Fruit fly (Drosophila melanogaster) whole organism, embryonic: ENCODE measurements around the gene Muc30E.

Experiments used
- Atf3 ChIP-seq: fragments of 200-800 bp; sonication (Bioruptor generic); optimal IDR thresholded peaks from 3 replicates; lab custom pipeline; 2016; ENCODE audit warnings: missing biosample characterization, missing genetic modification characterization
- Bdp1 ChIP-seq: fragments of 200-800 bp; sonication (Bioruptor generic); optimal IDR thresholded peaks from 3 replicates; lab custom pipeline; 2016; ENCODE audit warnings: missing biosample characterization, missing genetic modification characterization
- CG10431 ChIP-seq: fragments of 200-800 bp; sonication (Bioruptor generic); optimal IDR thresholded peaks from 3 replicates; lab custom pipeline; 2018; ENCODE audit warnings: missing biosample characterization, mild to moderate bottlenecking, missing genetic modification characterization
- CG10654 ChIP-seq: fragments of 200-800 bp; sonication (Bioruptor generic); optimal IDR thresholded peaks from 2 replicates; lab custom pipeline; 2016; ENCODE audit warnings: missing biosample characterization, missing genetic modification characterization
- CG12219 ChIP-seq: fragments of 200-800 bp; sonication (Bioruptor generic); optimal IDR thresholded peaks from 3 replicates; lab custom pipeline; 2018; ENCODE audit warnings: missing biosample characterization, mild to moderate bottlenecking, missing genetic modification characterization
- CG12299 ChIP-seq: fragments of 200-800 bp; sonication (Bioruptor generic); optimal IDR thresholded peaks from 2 replicates; lab custom pipeline; 2018; ENCODE audit warnings: missing biosample characterization, mild to moderate bottlenecking, missing genetic modification characterization
- CG12659 ChIP-seq: fragments of 200-800 bp; sonication (Bioruptor generic); optimal IDR thresholded peaks from 3 replicates; lab custom pipeline; 2017; ENCODE audit warnings: mild to moderate bottlenecking, missing biosample characterization, missing genetic modification reagents, missing genetic modification characterization
- CG14860 ChIP-seq: fragments of 200-800 bp; sonication (Bioruptor generic); IDR thresholded peaks from 3 replicates; pipeline ENCODE4 v1.3.6; 2022; ENCODE audit warnings: missing biosample characterization, missing genetic modification characterization; ENCODE audit not compliant: partially characterized antibody
- CG15011 ChIP-seq: fragments of 200-800 bp; sonication (Bioruptor generic); optimal IDR thresholded peaks from 3 replicates; lab custom pipeline; 2018; ENCODE audit warnings: missing biosample characterization, mild to moderate bottlenecking, missing genetic modification characterization
- CG15269 ChIP-seq: fragments of 200-800 bp; sonication (Bioruptor generic); optimal IDR thresholded peaks from 2 replicates; lab custom pipeline; 2018; ENCODE audit warnings: missing biosample characterization, mild to moderate bottlenecking, missing genetic modification characterization, moderate library complexity
- CG16863 ChIP-seq: fragments of 200-800 bp; sonication (Bioruptor generic); optimal IDR thresholded peaks from 3 replicates; lab custom pipeline; 2016; ENCODE audit warnings: missing biosample characterization, missing genetic modification characterization
- CG17186 ChIP-seq: fragments of 200-800 bp; sonication (Bioruptor generic); optimal IDR thresholded peaks from 3 replicates; lab custom pipeline; 2017; ENCODE audit warnings: missing biosample characterization, missing genetic modification reagents, missing genetic modification characterization
- CG17829 ChIP-seq: fragments of 200-800 bp; optimal IDR thresholded peaks from 2 replicates; lab custom pipeline; 2019; ENCODE audit warnings: missing biosample characterization, mild to moderate bottlenecking, missing genetic modification characterization, moderate library complexity
- CG2129 ChIP-seq: fragments of 200-800 bp; sonication (Bioruptor generic); IDR thresholded peaks from 2 replicates; pipeline ENCODE4 v1.3.6; 2022; ENCODE audit warnings: missing biosample characterization, missing genetic modification characterization; ENCODE audit not compliant: partially characterized antibody
- CG2889 ChIP-seq: fragments of 200-800 bp; sonication (Bioruptor generic); IDR thresholded peaks from 3 replicates; pipeline ENCODE4 v1.3.6; 2022; ENCODE audit warnings: missing biosample characterization, missing genetic modification characterization
- CG32767 ChIP-seq: fragments of 200-800 bp; sonication (Bioruptor generic); IDR thresholded peaks from 2 replicates; pipeline ENCODE4 v1.3.6; 2022; ENCODE audit warnings: missing biosample characterization, missing genetic modification characterization
- CG3726 ChIP-seq: fragments of 200-800 bp; sonication (Bioruptor generic); IDR thresholded peaks from 3 replicates; pipeline ENCODE4, ENCODE4 v1.3.6; 2022; ENCODE audit warnings: missing biosample characterization, missing genetic modification characterization
- CG42726 ChIP-seq: fragments of 200-800 bp; sonication (Bioruptor generic); IDR thresholded peaks from 2 replicates; pipeline ENCODE4 v1.3.6; 2022; ENCODE audit warnings: missing biosample characterization, missing genetic modification characterization; ENCODE audit not compliant: partially characterized antibody
- CG4404 ChIP-seq: fragments of 200-800 bp; sonication (Bioruptor generic); IDR thresholded peaks from 2 replicates; pipeline ENCODE4 v1.3.6; 2022; ENCODE audit warnings: missing biosample characterization, missing genetic modification characterization
- CG4820 ChIP-seq: fragments of 200-800 bp; sonication (Bioruptor generic); optimal IDR thresholded peaks from 3 replicates; lab custom pipeline; 2016; ENCODE audit warnings: missing biosample characterization, missing genetic modification characterization
- CG8478 ChIP-seq: fragments of >200 bp; optimal IDR thresholded peaks from 2 replicates; lab custom pipeline; 2018
- CG8944 ChIP-seq: fragments of 200-800 bp; sonication (Bioruptor generic); optimal IDR thresholded peaks from 3 replicates; lab custom pipeline; 2016; ENCODE audit warnings: missing biosample characterization, missing genetic modification characterization
- CG9215 ChIP-seq: fragments of 200-800 bp; sonication (Bioruptor generic); IDR thresholded peaks from 2 replicates; pipeline ENCODE4 v1.3.6; 2022; ENCODE audit warnings: missing biosample characterization, missing genetic modification characterization
- Chrac-16 ChIP-seq: fragments of 200-800 bp; sonication (Bioruptor generic); optimal IDR thresholded peaks from 3 replicates; lab custom pipeline; 2016; ENCODE audit warnings: missing biosample characterization, missing genetic modification characterization
- Ets97D ChIP-seq: fragments of 200-800 bp; sonication (Bioruptor generic); optimal IDR thresholded peaks from 3 replicates; lab custom pipeline; 2016; ENCODE audit warnings: missing biosample characterization, missing genetic modification characterization
- Fer1 ChIP-seq: fragments of 200-800 bp; sonication (Bioruptor generic); optimal IDR thresholded peaks from 2 replicates; lab custom pipeline; 2017; ENCODE audit warnings: missing biosample characterization, mild to moderate bottlenecking, missing genetic modification characterization
- Mad ChIP-seq: fragments of 200-800 bp; sonication (Bioruptor generic); optimal IDR thresholded peaks from 2 replicates; lab custom pipeline; 2016; ENCODE audit warnings: missing biosample characterization, missing genetic modification characterization
- Nf-YC ChIP-seq: fragments of 200-800 bp; optimal IDR thresholded peaks from 3 replicates; lab custom pipeline; 2019; ENCODE audit warnings: missing biosample characterization, mild to moderate bottlenecking, missing genetic modification characterization, moderate library complexity
- Rfx ChIP-seq: fragments of 200-800 bp; sonication (Bioruptor generic); IDR thresholded peaks from 2 replicates; pipeline ENCODE4 v1.3.6; 2022; ENCODE audit warnings: missing biosample characterization, missing genetic modification characterization
- Ssrp ChIP-seq: fragments of 200-800 bp; sonication (Bioruptor generic); optimal IDR thresholded peaks from 2 replicates; lab custom pipeline; 2018; ENCODE audit warnings: missing biosample characterization, mild to moderate bottlenecking, missing genetic modification characterization, moderate library complexity
- amos ChIP-seq: fragments of 200-800 bp; sonication (Bioruptor generic); IDR thresholded peaks from 2 replicates; pipeline ENCODE4 v1.3.6; 2022; ENCODE audit warnings: missing biosample characterization, missing genetic modification characterization; ENCODE audit not compliant: partially characterized antibody
- ato ChIP-seq: fragments of 200-800 bp; sonication (Bioruptor generic); IDR thresholded peaks from 2 replicates; pipeline ENCODE4 v1.3.6; 2022; ENCODE audit warnings: missing biosample characterization, missing genetic modification characterization; ENCODE audit not compliant: partially characterized antibody
- cas ChIP-seq: fragments of 200-800 bp; sonication (Bioruptor generic); IDR thresholded peaks from 2 replicates; pipeline ENCODE4 v1.3.6; 2022; ENCODE audit warnings: missing biosample characterization, missing genetic modification characterization
- caup ChIP-seq: fragments of 200-800 bp; sonication (Bioruptor generic); optimal IDR thresholded peaks from 3 replicates; lab custom pipeline; 2017; ENCODE audit warnings: missing biosample characterization, mild to moderate bottlenecking, missing genetic modification characterization, moderate library complexity; ENCODE audit not compliant: severe bottlenecking
- chm ChIP-seq: fragments of 200-800 bp; sonication (Bioruptor generic); IDR thresholded peaks from 2 replicates; pipeline ENCODE4 v1.3.6; 2022; ENCODE audit warnings: missing biosample characterization, missing genetic modification characterization
- ci ChIP-seq: fragments of 200-800 bp; sonication (Bioruptor generic); IDR thresholded peaks from 3 replicates; pipeline ENCODE4 v1.3.6; 2022; ENCODE audit warnings: missing biosample characterization, missing genetic modification characterization
- crol ChIP-seq: fragments of 200-800 bp; sonication (Bioruptor generic); IDR thresholded peaks from 2 replicates; pipeline ENCODE4 v1.3.6; 2022; ENCODE audit warnings: missing biosample characterization, missing genetic modification characterization
- cwo ChIP-seq: fragments of 200-800 bp; sonication (Bioruptor generic); optimal IDR thresholded peaks from 3 replicates; lab custom pipeline; 2017; ENCODE audit warnings: missing biosample characterization, missing genetic modification characterization, mild to moderate bottlenecking, moderate library complexity, missing genetic modification reagents
- disco-r ChIP-seq: fragments of 200-800 bp; sonication (Bioruptor generic); optimal IDR thresholded peaks from 2 replicates; lab custom pipeline; 2016; ENCODE audit warnings: missing biosample characterization, missing genetic modification characterization
- dpn ChIP-seq, 2 experiments: fragments of 200-800 bp; sonication (Bioruptor generic); optimal IDR thresholded peaks; 3 replicates each; lab custom pipeline; 2016; ENCODE audit warnings: missing biosample characterization in 2 of 2, missing genetic modification characterization in 2 of 2
- esg ChIP-seq: fragments of 200-800 bp; sonication (Bioruptor generic); conservative IDR thresholded peaks from 2 replicates; pipeline ENCODE4 v1.3.6; 2022; ENCODE audit warnings: missing biosample characterization, missing genetic modification characterization
- gsb-n ChIP-seq: fragments of 200-800 bp; sonication (Bioruptor generic); optimal IDR thresholded peaks from 3 replicates; lab custom pipeline; 2018; ENCODE audit warnings: missing biosample characterization, mild to moderate bottlenecking, missing genetic modification characterization
- ind ChIP-seq: fragments of 200-800 bp; sonication (Bioruptor generic); optimal IDR thresholded peaks from 3 replicates; lab custom pipeline; 2016; ENCODE audit warnings: missing biosample characterization, missing genetic modification characterization
- jing ChIP-seq: fragments of 200-800 bp; sonication (Bioruptor generic); optimal IDR thresholded peaks from 2 replicates; lab custom pipeline; 2018; ENCODE audit warnings: missing biosample characterization, mild to moderate bottlenecking, missing genetic modification characterization
- ken ChIP-seq: fragments of 200-800 bp; sonication (Bioruptor generic); IDR thresholded peaks from 3 replicates; pipeline ENCODE4 v1.3.6; 2022; ENCODE audit warnings: missing biosample characterization, missing genetic modification characterization
- mam ChIP-seq: fragments of 200-800 bp; sonication (Bioruptor generic); optimal IDR thresholded peaks from 3 replicates; lab custom pipeline; 2016; ENCODE audit warnings: missing biosample characterization, missing genetic modification characterization
- nau ChIP-seq: fragments of 200-800 bp; sonication (Bioruptor generic); optimal IDR thresholded peaks from 3 replicates; lab custom pipeline; 2017; ENCODE audit warnings: missing biosample characterization, mild to moderate bottlenecking, missing genetic modification characterization, missing genetic modification reagents
- zfh2 ChIP-seq: fragments of 200-800 bp; sonication (Bioruptor generic); optimal IDR thresholded peaks from 2 replicates; lab custom pipeline; 2016; ENCODE audit warnings: missing biosample characterization, missing genetic modification characterization

The Muc30E gene

DNA sequence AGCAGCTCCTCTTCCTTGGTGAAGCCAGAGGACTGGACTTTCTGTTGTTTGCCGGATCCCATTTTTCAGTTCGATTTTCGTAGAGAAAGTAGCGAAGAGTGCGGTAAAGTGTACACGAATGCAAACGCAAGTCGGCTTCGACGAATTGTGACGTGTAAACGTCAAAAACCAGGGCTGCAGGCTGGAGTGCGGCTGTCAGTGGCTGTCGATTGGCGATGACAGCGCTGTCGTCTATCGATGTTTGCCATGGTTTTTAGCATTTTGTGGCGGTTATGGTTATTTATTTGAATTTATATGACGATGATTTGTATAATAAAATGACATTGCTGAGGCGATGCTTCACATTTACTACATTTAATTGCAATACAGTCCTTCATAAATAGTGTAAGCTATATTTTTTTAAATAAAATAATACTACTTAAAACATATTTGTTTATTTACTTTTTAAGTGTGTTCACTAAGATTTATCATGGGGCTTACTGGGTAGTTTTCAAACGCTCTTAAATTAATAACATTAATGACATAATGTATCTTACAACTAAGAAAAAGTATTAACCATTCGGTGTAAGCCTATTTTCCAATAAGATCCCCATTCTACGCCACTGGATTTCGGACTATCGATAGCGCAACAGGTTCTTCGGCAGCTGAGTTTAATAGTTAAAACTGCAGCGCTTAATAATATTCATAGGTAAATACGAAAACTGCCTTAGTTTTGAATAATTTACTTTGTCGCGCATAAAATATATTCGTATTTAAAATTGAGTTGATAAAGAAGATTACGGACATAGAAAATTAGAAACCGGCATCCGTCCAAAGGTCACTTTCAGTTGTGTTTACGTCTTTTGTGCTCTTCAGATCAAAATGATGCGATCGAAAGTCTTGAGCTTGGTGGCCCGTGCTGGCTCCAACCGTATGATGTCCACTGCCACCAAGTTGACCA lies 15.4 kb upstream of the Muc30E start, which contains the start of the genes CG5885 and CG4598 (continued):
- TF ChIP-seq jing (GFP tag; lab: Kevin White, UChicago) (peak; percentile 50), Nf-YC (tag; lab: Kevin White, UChicago) (peak; percentile 67), CG42726 (peak; percentile 76), CG9215 (GFP tag; lab: Robert Waterston, UW) (0 out of 2 replicates have a peak, but pooled peaks have one; percentile 13), chm (peak; percentile 61), ken (GFP tag; lab: Robert Waterston, UW) (peak; percentile 71; the same call in 1 of the 3 replicates), Ssrp (tag; lab: Kevin White, UChicago) (peak; percentile 70), Rfx (GFP tag; lab: Robert Waterston, UW) (peak; percentile 80), cwo (peak; percentile 15), ind (GFP tag; lab: Kevin White, UChicago) (peak; percentile 59), CG10654 (GFP tag; lab: Kevin White, UChicago) (peak; percentile 39), CG14860 (GFP tag; lab: Robert Waterston, UW) (peak; percentile 68), CG15011 (GFP tag; lab: Kevin White, UChicago) (peak; percentile 18), Atf3 (GFP tag; lab: Kevin White, UChicago) (peak; percentile 27), CG12219 (GFP tag; lab: Kevin White, UChicago) (peak; percentile 59), ci (GFP tag; lab: Robert Waterston, UW) (peak; percentile 85), CG15269 (tag; lab: Kevin White, UChicago) (peak; percentile 80), CG16863 (peak; percentile 27), gsb-n (tag; lab: Kevin White, UChicago) (peak; percentile 73), disco-r (GFP tag; lab: Kevin White, UChicago) (no peak), CG2889 (0 out of 3 replicates have a peak, but pooled peaks have one; percentile 28), Ets97D (GFP tag; lab: Kevin White, UChicago) (peak; percentile 87), CG4820 (GFP tag; lab: Kevin White, UChicago) (peak; percentile 84), dpn (GFP tag; optimal IDR thresholded peaks at IDR 0.05; lab: Kevin White, UChicago) (peak; percentile 38 to 74), amos (GFP tag; lab: Robert Waterston, UW) (peak; percentile 85), crol (no peak), Bdp1 (GFP tag; lab: Kevin White, UChicago) (peak; percentile 22), mam (GFP tag; lab: Kevin White, UChicago) (peak; percentile 71), CG2129 (GFP tag; lab: Robert Waterston, UW) (0 out of 2 replicates have a peak, but pooled peaks have one; percentile 37), CG12299 (tag; lab: Kevin White, UChicago) (peak; percentile 2), CG10431 (GFP tag; lab: Kevin White, UChicago) (peak; percentile 57), CG3726 (GFP tag; lab: Robert Waterston, UW) (0 out of 3 replicates have a peak, but pooled peaks have one; percentile 45), Chrac-16 (GFP tag; lab: Kevin White, UChicago) (peak; percentile 70), CG8944 (GFP tag; lab: Kevin White, UChicago) (peak; percentile 9), CG17829 (peak; percentile 56), nau (GFP tag; lab: Kevin White, UChicago) (no peak), CG4404 (no peak), ato (GFP tag; lab: Robert Waterston, UW) (peak; percentile 51; the same call in 1 of the 2 replicates), CG17186 (GFP tag; lab: Kevin White, UChicago) (peak; percentile 71), zfh2 (GFP tag; lab: Kevin White, UChicago) (peak; percentile 51), cas (GFP tag; lab: Robert Waterston, UW) (no peak), esg (peak; percentile 37; the same call in 1 of the 2 replicates), caup (peak; percentile 59), Mad (GFP tag; lab: Kevin White, UChicago) (peak; percentile 6), Fer1 (peak; percentile 48), CG32767 (peak; percentile 34; the same call in 1 of the 2 replicates), CG8478 (no peak), CG12659 (peak; percentile 78)
